Worm (Caenorhabditis elegans): ENCODE data around the gene csa-1.

csa-1 gene

DNA sequence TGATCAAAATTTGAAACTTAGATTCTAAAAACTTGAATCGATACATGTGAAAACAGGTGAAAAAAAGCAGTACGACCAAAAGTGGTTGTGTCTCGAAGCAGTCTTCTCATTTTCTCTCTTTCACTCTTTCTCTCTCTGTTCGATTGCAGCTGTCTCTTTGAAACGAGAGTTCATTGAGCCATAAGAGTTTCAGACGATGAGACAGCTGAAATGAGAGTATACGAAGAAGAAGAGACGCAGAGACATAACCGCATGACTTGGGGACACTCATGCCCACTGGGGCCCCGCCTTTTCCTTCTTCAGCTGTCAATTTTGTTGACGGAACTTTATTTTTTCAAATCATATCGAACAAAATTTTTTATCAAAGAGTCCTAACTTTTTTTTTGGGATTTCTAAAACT is 45.5 kb downstream of the csa-1 start:
- TF ChIP-seq flt-1 (GFP tag; IDR thresholded peaks at IDR 0.05) (peak; percentile 12; the same call in 1 of the 2 replicates), hnd-1 (tag; optimal IDR thresholded peaks at IDR 0.05) (no peak), scrt-1 (GFP tag; IDR thresholded peaks at IDR 0.05) (no peak), B0310.2 (tag; optimal IDR thresholded peaks at IDR 0.05) (no peak), pes-1 (GFP tag; IDR thresholded peaks at IDR 0.05) (no peak), sea-1 (GFP tag; conservative IDR thresholded peaks at IDR 0.05) (no peak), F13C5.2 (tag; optimal IDR thresholded peaks at IDR 0.05) (peak; percentile 38), tbx-37 (GFP tag; conservative IDR thresholded peaks at IDR 0.05) (no peak), tra-4 (tag; optimal IDR thresholded peaks at IDR 0.05) (no peak), ceh-36 (tag; optimal IDR thresholded peaks at IDR 0.05) (no peak), ama-1 (optimal IDR thresholded peaks at IDR 0.05) (no peak), aly-1 (tag; optimal IDR thresholded peaks at IDR 0.05) (no peak), ets-7 (tag; optimal IDR thresholded peaks at IDR 0.05) (no peak), hmbx-1 (tag; optimal IDR thresholded peaks at IDR 0.05) (no peak), ceh-13 (GFP tag; optimal IDR thresholded peaks at IDR 0.05) (no peak), hmg-4 (GFP tag; optimal IDR thresholded peaks at IDR 0.05) (peak; percentile 59), tbx-11 (GFP tag; IDR thresholded peaks at IDR 0.05) (no peak)

DNA sequence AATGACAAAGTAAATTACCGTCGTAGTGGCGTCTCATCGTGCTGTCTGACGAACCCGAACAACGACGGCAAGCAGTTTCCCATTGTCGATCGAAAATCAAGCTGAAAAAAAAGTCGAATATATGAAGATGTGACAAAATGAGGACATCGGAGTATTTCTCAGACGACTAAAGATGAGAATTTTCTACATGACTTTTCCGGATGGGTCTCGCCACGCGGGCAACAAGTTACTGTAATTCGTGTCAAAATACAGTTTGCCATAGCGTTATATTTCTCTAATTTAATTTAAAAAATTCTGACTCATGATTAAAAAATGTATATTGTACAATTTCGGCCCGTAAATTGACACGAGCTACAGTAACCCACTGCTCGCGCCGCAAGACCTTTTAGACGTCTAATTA is 46.6 kb downstream of the csa-1 start, which contains the start of gene C01G6.4:
TSS of gene C01G6.4 (minus strand) at position 101 of the 400 bp plus-strand sequence.
- TF ChIP-seq F13C5.2 (tag; optimal IDR thresholded peaks at IDR 0.05) (no peak), tbx-11 (GFP tag; IDR thresholded peaks at IDR 0.05) (no peak), scrt-1 (GFP tag; IDR thresholded peaks at IDR 0.05) (no peak), ceh-36 (tag; optimal IDR thresholded peaks at IDR 0.05) (no peak), B0310.2 (tag; optimal IDR thresholded peaks at IDR 0.05) (no peak)

ce11 chrII:9271285-9271684 is 48.2 kb downstream of the csa-1 start:
- TF ChIP-seq aly-1 (tag; optimal IDR thresholded peaks at IDR 0.05) (no peak), ama-1 (optimal IDR thresholded peaks at IDR 0.05) (peak; percentile 17), flt-1 (GFP tag; IDR thresholded peaks at IDR 0.05) (no peak)

- TF ChIP-seq pes-1 (GFP tag; IDR thresholded peaks at IDR 0.05) (no peak), sea-1 (GFP tag; conservative IDR thresholded peaks at IDR 0.05) (no peak), tra-4 (tag; optimal IDR thresholded peaks at IDR 0.05) (no peak), hmbx-1 (tag; optimal IDR thresholded peaks at IDR 0.05) (no peak), ceh-13 (GFP tag; optimal IDR thresholded peaks at IDR 0.05) (no peak), ets-7 (tag; optimal IDR thresholded peaks at IDR 0.05) (no peak), F13C5.2 (tag; optimal IDR thresholded peaks at IDR 0.05) (no peak), tbx-37 (GFP tag; conservative IDR thresholded peaks at IDR 0.05) (no peak), B0310.2 (tag; optimal IDR thresholded peaks at IDR 0.05) (no peak), ceh-36 (tag; optimal IDR thresholded peaks at IDR 0.05) (no peak)
Observed at ce11 chrII:9269588-9269987, 49.9 kb downstream of the csa-1 start, which contains the start of gene C01G6.3. Gene C01G6.3, plus strand, starts transcription at chrII:9269888.

- TF ChIP-seq pes-1 (GFP tag; IDR thresholded peaks at IDR 0.05) (peak; percentile 56), ama-1 (optimal IDR thresholded peaks at IDR 0.05) (no peak), ceh-36 (tag; optimal IDR thresholded peaks at IDR 0.05) (peak; percentile 59)
Observed at ce11 chrII:9268983-9269382, 50.5 kb downstream of the csa-1 start.

Data from whole organism, early embryonic.